Worm (Caenorhabditis elegans): ENCODE measurements around the gene nlp-46.

ce11 chrV:12531084-12531483 lies 25.0 kb upstream of the nlp-46 start:
- TF ChIP-seq snpc-4 (tag; optimal IDR thresholded peaks at IDR 0.05) (no peak), nhr-12 (tag; optimal IDR thresholded peaks at IDR 0.05) (no peak), ceh-82 (tag; optimal IDR thresholded peaks at IDR 0.05) (no peak), lsy-12 (tag; optimal IDR thresholded peaks at IDR 0.05) (no peak), ztf-11 (tag; optimal IDR thresholded peaks at IDR 0.05) (no peak), fkh-10 (GFP tag; optimal IDR thresholded peaks at IDR 0.05) (no peak)

All from whole organism, L3 larva.